Worm (Caenorhabditis elegans) whole organism, L1 larva: ENCODE data around the gene srd-11.

Experiments used
- alr-1 ChIP-seq: fragments of 200-800 bp; sonication (Bioruptor generic); optimal IDR thresholded peaks from 2 replicates; lab custom pipeline; 2018; ENCODE audit warnings: borderline replicate concordance, mild to moderate bottlenecking, missing genetic modification characterization, missing compliant biosample characterization
- elt-2 ChIP-seq: sonication (generic microtip); optimal IDR thresholded peaks from 2 replicates; lab custom pipeline; 2016; ENCODE audit warnings: missing genetic modification characterization, mild to moderate bottlenecking, inconsistent platforms, missing compliant biosample characterization, missing genetic modification reagents
- mef-2 ChIP-seq: fragments of 150-350 bp; optimal IDR thresholded peaks from 2 replicates; lab custom pipeline; 2014; ENCODE audit warnings: missing biosample characterization, missing genetic modification characterization
- pqm-1 ChIP-seq: sonication (generic microtip); optimal IDR thresholded peaks from 3 replicates; lab custom pipeline; 2017; ENCODE audit warnings: missing biosample characterization, missing genetic modification characterization
- sox-4 ChIP-seq: sonication (generic microtip); optimal IDR thresholded peaks from 2 replicates; lab custom pipeline; 2016; ENCODE audit warnings: missing genetic modification characterization, missing compliant biosample characterization
- sup-37 ChIP-seq: fragments of 200-800 bp; sonication (Bioruptor generic); optimal IDR thresholded peaks from 2 replicates; lab custom pipeline; 2018; ENCODE audit warnings: mild to moderate bottlenecking, missing genetic modification characterization, missing compliant biosample characterization
- unc-86 ChIP-seq: sonication (generic microtip); optimal IDR thresholded peaks from 2 replicates; lab custom pipeline; 2016; ENCODE audit warnings: missing genetic modification characterization, missing compliant biosample characterization

DNA sequence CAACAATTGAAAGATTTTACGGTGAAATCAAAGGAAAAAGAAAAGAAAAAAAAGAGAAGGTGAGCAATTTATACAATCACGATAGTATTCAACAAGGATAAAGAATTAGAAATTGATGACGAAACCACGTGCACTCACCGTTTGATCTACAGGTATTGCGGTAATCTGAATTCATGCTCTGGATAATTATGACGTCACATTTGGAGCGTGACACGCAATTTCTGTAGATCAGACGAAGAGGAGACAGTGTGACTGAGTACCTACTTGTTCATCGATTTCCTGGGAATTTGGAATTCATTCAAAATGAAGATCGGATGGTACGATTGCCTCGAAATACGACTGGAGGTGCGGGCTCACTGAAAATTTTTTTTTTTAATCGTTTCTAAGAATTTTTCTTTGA, 21.3 kb downstream of the srd-11 start:
- no peak for TF ChIP-seq sox-4
- no peak for TF ChIP-seq elt-2 (tag; lab: Kevin White, UChicago)
- TF ChIP-seq sup-37 = no peak
- no peak for TF ChIP-seq unc-86 (tag; lab: Kevin White, UChicago)
- no peak for TF ChIP-seq pqm-1 (tag; lab: Kevin White, UChicago)
- no peak for TF ChIP-seq mef-2 (tag; lab: Kevin White, UChicago)
- no peak for TF ChIP-seq alr-1 (tag; lab: Kevin White, UChicago)
